Fruit fly (Drosophila melanogaster): ENCODE results near the gene bbg.

DNA sequence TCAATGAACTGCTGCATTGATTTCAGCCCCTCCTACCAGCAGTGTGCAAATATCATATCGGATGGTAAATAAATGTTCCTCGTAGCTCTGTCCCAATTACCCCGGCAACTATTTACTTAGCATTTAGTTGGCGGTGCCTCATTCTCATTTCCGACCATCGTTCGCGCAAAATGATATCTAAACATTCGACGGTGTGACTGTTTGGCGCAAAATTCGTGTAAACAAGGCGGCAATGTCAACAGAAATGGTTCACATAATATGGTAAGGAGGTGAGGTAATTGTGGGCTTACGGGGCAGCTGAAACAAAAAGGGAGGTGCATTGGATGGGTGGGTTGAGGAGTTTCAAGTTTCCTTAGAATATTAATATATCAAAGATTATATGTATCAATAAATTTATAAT, 28.3 kb upstream of the bbg start:
- TF ChIP-seq spab (GFP tag; optimal IDR thresholded peaks at IDR 0.05) (no peak), pdm3 (GFP tag; optimal IDR thresholded peaks at IDR 0.05) (no peak)

Measured in whole organism, prepupa.